Worm (Caenorhabditis elegans): ENCODE data around the gene ZK1320.2.

DNA sequence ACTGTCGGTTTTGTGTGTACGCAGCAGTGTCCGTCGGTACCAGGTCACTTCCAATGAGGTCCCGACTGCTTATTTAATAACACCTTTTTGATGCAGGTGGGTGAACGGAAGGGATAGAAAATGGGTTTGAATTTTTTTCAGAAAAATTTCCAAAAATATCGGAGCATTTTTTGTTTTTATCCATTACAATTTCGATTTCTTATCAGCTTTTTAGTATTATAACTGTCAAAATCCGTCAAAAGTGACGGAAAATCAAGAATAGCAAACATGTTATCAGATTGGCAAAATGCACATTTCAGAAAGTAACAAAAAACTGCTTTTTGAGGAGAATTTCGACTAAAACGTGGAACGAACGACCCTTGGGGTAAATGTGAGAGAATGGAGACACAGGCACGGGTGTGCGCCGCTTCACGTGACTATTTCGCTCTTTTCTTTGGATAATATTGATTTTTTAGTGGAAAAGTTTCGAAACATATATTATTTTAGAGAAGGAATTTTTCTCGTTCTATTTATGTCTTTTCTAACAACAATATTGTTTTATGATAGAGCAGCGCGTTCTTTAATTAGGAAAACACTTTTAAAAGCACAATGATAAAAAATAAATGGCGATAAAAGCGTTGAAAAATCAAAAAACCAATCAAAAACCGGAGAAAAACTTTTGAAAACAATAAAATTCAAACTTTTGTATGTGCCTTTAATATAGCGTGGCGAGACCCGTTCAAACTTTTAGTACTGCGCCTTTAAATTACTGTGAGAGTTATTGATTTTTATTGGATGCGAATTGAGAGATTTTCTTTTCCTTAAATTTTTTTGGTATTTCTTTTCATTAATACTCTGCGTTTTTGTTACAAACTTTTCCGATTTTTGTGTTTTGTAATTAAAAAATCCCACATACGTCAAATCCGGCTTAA lies 11.6 kb downstream of the ZK1320.2 start, which contains the start of gene sqv-8:
- TF ChIP-seq ztf-11 (tag; optimal IDR thresholded peaks at IDR 0.05) (no peak), attf-4 (tag; optimal IDR thresholded peaks at IDR 0.05) (no peak), pqm-1 (tag; optimal IDR thresholded peaks at IDR 0.05) (no peak)

Measured in whole organism, L4 larva.